Worm (Caenorhabditis elegans): Measurements from ENCODE around the gene atg-4.2.

Gene atg-4.2

ce11 chrIV:11625482-11625881 lies 42.3 kb upstream of the atg-4.2 start, which contains the start of gene lys-5:
lys-5 (minus strand) TSS chrIV:11625582.
- TF ChIP-seq grh-1 (GFP tag; IDR thresholded peaks at IDR 0.05) = no peak

- TF ChIP-seq lin-15B (tag; optimal IDR thresholded peaks at IDR 0.05) = no peak
- TF ChIP-seq efl-1 (optimal IDR thresholded peaks at IDR 0.05) = no peak
- peak in 1 of 2 experiments; percentile 68 for TF ChIP-seq efl-1 (GFP tag; optimal IDR thresholded peaks at IDR 0.05 in 1 of 2)
Measured at ce11 chrIV:11627847-11628246, 40.0 kb upstream of the atg-4.2 start, which contains the start of gene lys-6. lys-6 (minus strand) TSS chrIV:11627947.

- TF ChIP-seq fkh-10 (GFP tag; optimal IDR thresholded peaks at IDR 0.05) (no peak), unc-130 (tag; optimal IDR thresholded peaks at IDR 0.05) (no peak), pax-3 (tag; optimal IDR thresholded peaks at IDR 0.05) (no peak), lin-39 (tag; optimal IDR thresholded peaks at IDR 0.05) (no peak), mdl-1 (tag; optimal IDR thresholded peaks at IDR 0.05) (no peak)
Measured at ce11 chrIV:11631750-11632149, 36.1 kb upstream of the atg-4.2 start, which contains the start of gene F58B3.4. F58B3.4 (minus strand) TSS chrIV:11631850.

- TF ChIP-seq tbx-2 (tag; optimal IDR thresholded peaks at IDR 0.05) (peak; percentile 73), aly-2 (tag; optimal IDR thresholded peaks at IDR 0.05) (peak; percentile 55), dpl-1 (GFP tag; optimal IDR thresholded peaks at IDR 0.05) (peak; percentile 53 to 63 (median 61)), unc-98 (GFP tag; IDR thresholded peaks at IDR 0.05) (peak; percentile 7; the same call in 1 of the 2 replicates), snu-23 (GFP tag; optimal IDR thresholded peaks at IDR 0.05) (peak; percentile 85), ceh-90 (tag; optimal IDR thresholded peaks at IDR 0.05) (peak; percentile 45), egl-13 (tag; optimal IDR thresholded peaks at IDR 0.05) (peak; percentile 56), lin-15B (tag; optimal IDR thresholded peaks at IDR 0.05) (peak; percentile 52), ztf-11 (tag; optimal IDR thresholded peaks at IDR 0.05) (peak in 1 of 2 experiments; percentile 60), unc-86 (tag; optimal IDR thresholded peaks at IDR 0.05) (peak; percentile 56), hpl-2 (GFP tag; optimal IDR thresholded peaks at IDR 0.05) (peak; percentile 68), nhr-12 (tag; optimal IDR thresholded peaks at IDR 0.05) (no peak), nhr-85 (tag) (peak; percentile 81), ceh-82 (tag; optimal IDR thresholded peaks at IDR 0.05) (peak; percentile 12 to 53 (median 49)), mab-9 (GFP tag; IDR thresholded peaks at IDR 0.05) (no peak), pax-3 (tag; optimal IDR thresholded peaks at IDR 0.05) (peak; percentile 81), zag-1 (tag; optimal IDR thresholded peaks at IDR 0.05) (no peak), fos-1 (tag; optimal IDR thresholded peaks at IDR 0.05) (no peak), nhr-20 (tag; optimal IDR thresholded peaks at IDR 0.05) (peak; percentile 86), mep-1 (tag; optimal IDR thresholded peaks at IDR 0.05) (peak; percentile 84), lin-14 (GFP tag; optimal IDR thresholded peaks at IDR 0.05) (peak; percentile 84), jun-1 (tag; optimal IDR thresholded peaks at IDR 0.05) (peak; percentile 60), nhr-47 (tag; optimal IDR thresholded peaks at IDR 0.05) (peak; percentile 82), ceh-88 (GFP tag; IDR thresholded peaks at IDR 0.05) (peak; percentile 60; the same call in 1 of the 2 replicates), vab-15 (tag; optimal IDR thresholded peaks at IDR 0.05) (peak; percentile 80), dsc-1 (tag; optimal IDR thresholded peaks at IDR 0.05) (peak; percentile 52), nhr-77 (tag; optimal IDR thresholded peaks at IDR 0.05) (peak; percentile 74), nhr-71 (tag; optimal IDR thresholded peaks at IDR 0.05) (peak; percentile 89), ztf-4 (tag; optimal IDR thresholded peaks at IDR 0.05) (peak; percentile 4), unc-62 (GFP tag; optimal IDR thresholded peaks at IDR 0.05) (no peak), egl-27 (tag; optimal IDR thresholded peaks at IDR 0.05) (no peak), lir-3 (tag; optimal IDR thresholded peaks at IDR 0.05; ENCODE audit: poor library complexity) (peak; percentile 76), rnt-1 (tag; optimal IDR thresholded peaks at IDR 0.05) (peak; percentile 72), C16A3.4 (tag; optimal IDR thresholded peaks at IDR 0.05) (peak; percentile 89), isw-1 (GFP tag; IDR thresholded peaks at IDR 0.05) (peak; percentile 80), nhr-28 (tag; optimal IDR thresholded peaks at IDR 0.05) (no peak), swsn-7 (tag; optimal IDR thresholded peaks at IDR 0.05) (peak; percentile 63), fkh-10 (GFP tag; optimal IDR thresholded peaks at IDR 0.05) (no peak)
Measured at ce11 chrIV:11635437-11636408, 32.1 kb upstream of the atg-4.2 start, which contains the start of gene mars-1. mars-1 (minus strand) TSS chrIV:11635487.

Data from whole organism, L1 larva.